Fruit fly (Drosophila melanogaster): Measurements from ENCODE around the gene CG14323.
A peak's percentile ranks its signal among the peaks of the same experiment; 100 is the strongest.

CG14323 gene

dm6 chr3R:17604198-17604879 lies 17.6 kb downstream of the CG14323 start (continued):
- peak; percentile 88 for TF ChIP-seq ac (GFP tag; optimal IDR thresholded peaks at IDR 0.05)
- peak; percentile 14 for TF ChIP-seq mam (GFP tag; optimal IDR thresholded peaks at IDR 0.05)
- peak; percentile 90 for TF ChIP-seq CG14710 (tag; optimal IDR thresholded peaks at IDR 0.05)
- peak; percentile 55; the same call in 1 of the 2 replicates for TF ChIP-seq Bgb (GFP tag; IDR thresholded peaks at IDR 0.05; ENCODE audit: partially characterized antibody)
- peak; percentile 54 for TF ChIP-seq CG14014 (GFP tag; IDR thresholded peaks at IDR 0.05)
- TF ChIP-seq ci (GFP tag; IDR thresholded peaks at IDR 0.05): peak; percentile 17; the same call in 1 of the 3 replicates
- peak; percentile 65; the same call in 1 of the 2 replicates for TF ChIP-seq sisA (GFP tag; IDR thresholded peaks at IDR 0.05)
- peak; percentile 78 for TF ChIP-seq Xbp1 (GFP tag; optimal IDR thresholded peaks at IDR 0.05)
- peak; percentile 46 for TF ChIP-seq Nf-YC (tag; optimal IDR thresholded peaks at IDR 0.05)
- TF ChIP-seq BEAF-32 (GFP tag; optimal IDR thresholded peaks at IDR 0.05): no peak
- TF ChIP-seq Dip2 (GFP tag; IDR thresholded peaks at IDR 0.05): no peak
- TF ChIP-seq CG32772 (GFP tag; IDR thresholded peaks at IDR 0.05): peak; percentile 69
- no peak for TF ChIP-seq HLH4C (GFP tag; IDR thresholded peaks at IDR 0.05; ENCODE audit: partially characterized antibody)
- peak; percentile 15 for TF ChIP-seq NC2β (GFP tag; optimal IDR thresholded peaks at IDR 0.05)
- TF ChIP-seq CG12219 (GFP tag; optimal IDR thresholded peaks at IDR 0.05): peak; percentile 68
- TF ChIP-seq fd102C (GFP tag; optimal IDR thresholded peaks at IDR 0.05): peak; percentile 86
- TF ChIP-seq fd3F (GFP tag; optimal IDR thresholded peaks at IDR 0.05): peak; percentile 65
- peak; percentile 74 for TF ChIP-seq tio (GFP tag; optimal IDR thresholded peaks at IDR 0.05)
- peak; percentile 75 for TF ChIP-seq salm (tag; optimal IDR thresholded peaks at IDR 0.05)
- no peak for TF ChIP-seq Myb (GFP tag; optimal IDR thresholded peaks at IDR 0.05)
- no peak for TF ChIP-seq CG11560 (tag; IDR thresholded peaks at IDR 0.05)
- TF ChIP-seq H2.0 (GFP tag; IDR thresholded peaks at IDR 0.05): peak; percentile 32; the same call in 1 of the 2 replicates
- peak; percentile 58 for TF ChIP-seq Six4 (GFP tag; optimal IDR thresholded peaks at IDR 0.05)
- no peak for TF ChIP-seq aop (GFP tag; IDR thresholded peaks at IDR 0.05)
- peak; percentile 92 for TF ChIP-seq nmo (GFP tag; optimal IDR thresholded peaks at IDR 0.05)
- TF ChIP-seq row (GFP tag; IDR thresholded peaks at IDR 0.05): peak; percentile 84
- TF ChIP-seq CG17359 (tag; optimal IDR thresholded peaks at IDR 0.05): peak; percentile 79
- peak; percentile 84 for TF ChIP-seq chn (GFP tag; optimal IDR thresholded peaks at IDR 0.05)
- peak; percentile 91 for TF ChIP-seq CoRest (tag; optimal IDR thresholded peaks at IDR 0.05)
- TF ChIP-seq CG12942 (GFP tag; optimal IDR thresholded peaks at IDR 0.05): peak; percentile 19
- peak; percentile 49 for TF ChIP-seq jing (GFP tag; optimal IDR thresholded peaks at IDR 0.05)
- TF ChIP-seq CG2120 (GFP tag; optimal IDR thresholded peaks at IDR 0.05): peak; percentile 59
- peak; percentile 53; the same call in 1 of the 2 replicates for TF ChIP-seq dan (GFP tag; IDR thresholded peaks at IDR 0.05)
- TF ChIP-seq CG4424 (GFP tag; optimal IDR thresholded peaks at IDR 0.05): peak; percentile 82
- TF ChIP-seq h (optimal IDR thresholded peaks at IDR 0.05): no peak
- TF ChIP-seq CG12155 (GFP tag; optimal IDR thresholded peaks at IDR 0.05): peak; percentile 43
- TF ChIP-seq ken (GFP tag; IDR thresholded peaks at IDR 0.05): no peak
- peak in 1 of 3 experiments; percentile 93 for TF ChIP-seq lola (GFP tag; optimal IDR thresholded peaks at IDR 0.05)
- TF ChIP-seq CG30431 (GFP tag; optimal IDR thresholded peaks at IDR 0.05): peak; percentile 83
- TF ChIP-seq CG1529 (GFP tag; optimal IDR thresholded peaks at IDR 0.05): peak; percentile 77
- peak; percentile 57 for TF ChIP-seq CG17802 (tag; optimal IDR thresholded peaks at IDR 0.05)
- TF ChIP-seq CG4328 (GFP tag; optimal IDR thresholded peaks at IDR 0.05): peak; percentile 51
- no peak for TF ChIP-seq Lim3 (GFP tag; IDR thresholded peaks at IDR 0.05)
- peak; percentile 21; the same call in 1 of the 2 replicates for TF ChIP-seq E2f2 (GFP tag; IDR thresholded peaks at IDR 0.05)
- peak; percentile 7 for TF ChIP-seq HmgD (GFP tag; optimal IDR thresholded peaks at IDR 0.05)
- TF ChIP-seq CG15601 (tag; optimal IDR thresholded peaks at IDR 0.05): peak; percentile 82
- TF ChIP-seq gsb-n (tag; optimal IDR thresholded peaks at IDR 0.05): peak; percentile 84
- TF ChIP-seq Hmr (GFP tag; optimal IDR thresholded peaks at IDR 0.05): peak; percentile 90
- TF ChIP-seq Optix (GFP tag; IDR thresholded peaks at IDR 0.05): no peak; the same call in 2 of the 3 replicates
- peak; percentile 87 for TF ChIP-seq CG10147 (GFP tag; optimal IDR thresholded peaks at IDR 0.05)

Measured in whole organism, embryonic.